Worm (Caenorhabditis elegans) whole organism, L3 larva: ENCODE results near the gene lias-1.
"Not testable (repeated sequence)": the region's sequence is repeated elsewhere in the genome, so short reads cannot be mapped to it uniquely, and the experiment has no call there.

ENCODE experiments used
- ceh-28 ChIP-seq: fragments of 150-350 bp; optimal IDR thresholded peaks from 2 replicates; lab custom pipeline; 2014; ENCODE audit warnings: missing biosample characterization, missing genetic modification reagents, missing genetic modification characterization
- eor-1 ChIP-seq, 2 experiments: fragments of 150-350 bp; optimal IDR thresholded peaks; 2 replicates each; lab custom pipeline; 2014 to 2018; ENCODE audit warnings: missing biosample characterization in 2 of 2, missing genetic modification characterization in 2 of 2
- sea-2 ChIP-seq: fragments of 150-350 bp; sonication (generic microtip); optimal IDR thresholded peaks from 4 replicates; lab custom pipeline; 2014; ENCODE audit warnings: missing biosample characterization, missing genetic modification reagents, missing genetic modification characterization

The lias-1 gene

ce11 chrIII:3454045-3454444, 50.9 kb downstream of the lias-1 start, which contains the start of gene C34C12.1:
TSS of gene C34C12.1 (plus strand) at chrIII:3454345.
- not testable (repeated sequence) for TF ChIP-seq ceh-28 (tag; lab: Kevin White, UChicago); sea-2 (GFP tag; lab: Kevin White, UChicago); eor-1 (tag; optimal IDR thresholded peaks at IDR 0.05; lab: Kevin White, UChicago)
